Worm (Caenorhabditis elegans): ENCODE measurements around the gene F01D5.6.
A peak's percentile ranks its signal among the peaks of the same experiment; 100 is the strongest.

F01D5.6 gene

DNA sequence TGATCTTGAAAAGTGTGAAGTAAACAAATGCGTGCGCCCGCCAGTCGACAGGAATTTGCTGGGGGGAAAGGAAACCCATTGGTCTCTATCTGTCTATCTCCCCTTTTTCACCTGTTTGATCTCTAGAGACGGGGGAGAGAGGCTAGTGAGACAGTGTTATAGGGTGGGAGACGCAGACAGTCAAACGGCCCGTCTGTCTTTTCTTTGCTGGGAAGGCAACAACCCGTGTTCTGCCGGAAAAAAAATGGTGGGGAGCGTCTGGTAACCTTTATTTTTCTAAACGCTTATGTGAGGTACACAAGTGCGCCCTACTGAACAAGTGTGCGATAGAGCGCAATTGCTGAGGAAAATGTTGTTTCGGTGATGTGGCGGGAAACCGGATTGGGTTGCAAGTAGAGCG is 44.2 kb downstream of the F01D5.6 start (continued):
- TF ChIP-seq nhr-67 (tag; optimal IDR thresholded peaks at IDR 0.05) (no peak), elt-3 (tag; optimal IDR thresholded peaks at IDR 0.05) (no peak), nhr-11 (tag; optimal IDR thresholded peaks at IDR 0.05) (no peak), sea-2 (GFP tag; optimal IDR thresholded peaks at IDR 0.05) (no peak), egl-5 (tag; optimal IDR thresholded peaks at IDR 0.05) (peak; percentile 19), nhr-43 (tag; optimal IDR thresholded peaks at IDR 0.05; ENCODE audit: poor library complexity, severe bottlenecking) (peak; percentile 22), snpc-4 (tag; optimal IDR thresholded peaks at IDR 0.05) (peak; percentile 48), ztf-4 (tag; optimal IDR thresholded peaks at IDR 0.05) (no peak), ceh-28 (tag; optimal IDR thresholded peaks at IDR 0.05) (peak; percentile 50), nhr-28 (tag; optimal IDR thresholded peaks at IDR 0.05) (no peak), skn-1 (tag; optimal IDR thresholded peaks at IDR 0.05) (no peak), jun-1 (tag; optimal IDR thresholded peaks at IDR 0.05) (peak; percentile 54), pqm-1 (tag; optimal IDR thresholded peaks at IDR 0.05) (peak; percentile 47), nhr-25 (tag; optimal IDR thresholded peaks at IDR 0.05) (peak; percentile 76)

- TF ChIP-seq sea-2 (GFP tag; optimal IDR thresholded peaks at IDR 0.05) (no peak), elt-2 (tag; optimal IDR thresholded peaks at IDR 0.05) (peak; percentile 54), nhr-237 (tag; optimal IDR thresholded peaks at IDR 0.05) (no peak), pha-4 (tag; optimal IDR thresholded peaks at IDR 0.05) (peak; percentile 39), pqm-1 (tag; optimal IDR thresholded peaks at IDR 0.05) (peak; percentile 31), ztf-4 (tag; optimal IDR thresholded peaks at IDR 0.05) (no peak), nhr-23 (tag; optimal IDR thresholded peaks at IDR 0.05) (peak; percentile 17)
These were observed 45.2 kb downstream of the F01D5.6 start for ce11 chrII:14051474-14051934.

ce11 chrII:14052204-14052603 is 45.9 kb downstream of the F01D5.6 start, which contains the start of gene daf-5:
Gene daf-5, minus strand, starts transcription at chrII:14052304.
- TF ChIP-seq nhr-12 (tag; optimal IDR thresholded peaks at IDR 0.05) (no peak), nhr-43 (tag; optimal IDR thresholded peaks at IDR 0.05; ENCODE audit: poor library complexity, severe bottlenecking) (no peak), tbx-2 (tag; optimal IDR thresholded peaks at IDR 0.05) (no peak), R02D3.7 (tag; optimal IDR thresholded peaks at IDR 0.05) (no peak), lin-39 (tag; optimal IDR thresholded peaks at IDR 0.05) (no peak), fkh-10 (GFP tag; optimal IDR thresholded peaks at IDR 0.05) (no peak)

DNA sequence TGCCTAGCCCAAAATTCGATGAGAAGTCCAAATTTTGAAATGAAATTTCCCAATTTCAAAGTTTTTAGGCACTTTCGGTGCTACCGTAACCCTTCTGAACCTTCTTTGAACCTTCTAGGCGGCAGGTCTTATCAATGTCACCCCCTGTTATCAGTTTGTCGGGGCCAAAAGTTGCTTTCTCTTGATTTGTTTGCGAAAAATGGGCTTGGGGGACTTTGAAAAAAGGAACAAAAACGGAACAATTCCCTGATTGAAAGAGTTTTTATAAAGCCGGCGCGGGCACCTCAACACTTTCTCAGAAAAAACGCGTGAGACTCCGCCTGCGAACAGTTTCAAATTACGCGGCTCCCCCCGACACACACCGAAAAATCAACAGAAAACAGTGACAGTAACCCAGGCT is 46.8 kb downstream of the F01D5.6 start:
- peak; percentile 60 for TF ChIP-seq elt-2 (tag; optimal IDR thresholded peaks at IDR 0.05)
- no peak for TF ChIP-seq nhr-43 (tag; optimal IDR thresholded peaks at IDR 0.05; ENCODE audit: poor library complexity, severe bottlenecking)
- no peak for TF ChIP-seq nhr-12 (tag; optimal IDR thresholded peaks at IDR 0.05)

- peak; percentile 74 for TF ChIP-seq elt-2 (tag; optimal IDR thresholded peaks at IDR 0.05)
- TF ChIP-seq hmg-11 (tag; optimal IDR thresholded peaks at IDR 0.05) = no peak
- TF ChIP-seq lsy-12 (tag; optimal IDR thresholded peaks at IDR 0.05) = no peak
- TF ChIP-seq ztf-11 (tag; optimal IDR thresholded peaks at IDR 0.05) = no peak
- TF ChIP-seq pqm-1 (tag; optimal IDR thresholded peaks at IDR 0.05) = peak; percentile 48
- TF ChIP-seq zag-1 (tag; optimal IDR thresholded peaks at IDR 0.05) = no peak
- no peak for TF ChIP-seq fkh-2 (tag; optimal IDR thresholded peaks at IDR 0.05)
- no peak for TF ChIP-seq mml-1 (tag; optimal IDR thresholded peaks at IDR 0.05)
- no peak for TF ChIP-seq egl-5 (tag; optimal IDR thresholded peaks at IDR 0.05)
- no peak for TF ChIP-seq daf-12 (tag; optimal IDR thresholded peaks at IDR 0.05)
These were observed 49.4 kb downstream of the F01D5.6 start for ce11 chrII:14055717-14056116.
